Worm (Caenorhabditis elegans) whole organism, midembryonic: Measurements from ENCODE around the gene unc-43.

Experiments used
- T22C8.4 ChIP-seq: fragments of 200-800 bp; sonication (Bioruptor generic); IDR thresholded peaks from 2 replicates; pipeline ENCODE4 v1.3.6; 2022; ENCODE audit warnings: missing genetic modification characterization, missing compliant biosample characterization
- cog-1 ChIP-seq: sonication (generic microtip); optimal IDR thresholded peaks from 2 replicates; lab custom pipeline; 2016; ENCODE audit warnings: missing genetic modification characterization, missing compliant biosample characterization
- flt-1 ChIP-seq: fragments of 200-800 bp; sonication (Bioruptor generic); IDR thresholded peaks from 2 replicates; pipeline ENCODE4 v1.3.6; 2022; ENCODE audit warnings: missing genetic modification characterization, missing compliant biosample characterization
- klf-2 ChIP-seq: fragments of 200-800 bp; sonication (Bioruptor generic); conservative IDR thresholded peaks from 2 replicates; pipeline ENCODE4 v1.3.6; 2022; ENCODE audit warnings: missing genetic modification reagents, missing genetic modification characterization, missing compliant biosample characterization
- med-1 ChIP-seq: sonication (generic microtip); optimal IDR thresholded peaks from 2 replicates; lab custom pipeline; 2017; ENCODE audit warnings: missing genetic modification characterization, mild to moderate bottlenecking, missing compliant biosample characterization, antibody characterized with exemption, missing genetic modification reagents; ENCODE audit not compliant: insufficient read depth
- ref-1 ChIP-seq: fragments of 200-800 bp; sonication (Bioruptor generic); conservative IDR thresholded peaks from 2 replicates; pipeline ENCODE4 v1.3.6; 2022; ENCODE audit warnings: missing genetic modification reagents, missing genetic modification characterization, missing compliant biosample characterization
- tab-1 ChIP-seq: fragments of 200-800 bp; sonication (Bioruptor generic); IDR thresholded peaks from 2 replicates; pipeline ENCODE4 v1.3.6; 2022; ENCODE audit warnings: missing genetic modification characterization, missing compliant biosample characterization
- ztf-23 ChIP-seq: fragments of 200-800 bp; sonication (Bioruptor generic); IDR thresholded peaks from 2 replicates; pipeline ENCODE4 v1.3.6; 2022; ENCODE audit warnings: missing genetic modification reagents, missing genetic modification characterization, missing compliant biosample characterization
- ztf-29 ChIP-seq: fragments of 200-800 bp; sonication (Bioruptor generic); IDR thresholded peaks from 2 replicates; pipeline ENCODE4 v1.3.6; 2022; ENCODE audit warnings: missing genetic modification reagents, missing genetic modification characterization, missing compliant biosample characterization

The unc-43 gene

DNA sequence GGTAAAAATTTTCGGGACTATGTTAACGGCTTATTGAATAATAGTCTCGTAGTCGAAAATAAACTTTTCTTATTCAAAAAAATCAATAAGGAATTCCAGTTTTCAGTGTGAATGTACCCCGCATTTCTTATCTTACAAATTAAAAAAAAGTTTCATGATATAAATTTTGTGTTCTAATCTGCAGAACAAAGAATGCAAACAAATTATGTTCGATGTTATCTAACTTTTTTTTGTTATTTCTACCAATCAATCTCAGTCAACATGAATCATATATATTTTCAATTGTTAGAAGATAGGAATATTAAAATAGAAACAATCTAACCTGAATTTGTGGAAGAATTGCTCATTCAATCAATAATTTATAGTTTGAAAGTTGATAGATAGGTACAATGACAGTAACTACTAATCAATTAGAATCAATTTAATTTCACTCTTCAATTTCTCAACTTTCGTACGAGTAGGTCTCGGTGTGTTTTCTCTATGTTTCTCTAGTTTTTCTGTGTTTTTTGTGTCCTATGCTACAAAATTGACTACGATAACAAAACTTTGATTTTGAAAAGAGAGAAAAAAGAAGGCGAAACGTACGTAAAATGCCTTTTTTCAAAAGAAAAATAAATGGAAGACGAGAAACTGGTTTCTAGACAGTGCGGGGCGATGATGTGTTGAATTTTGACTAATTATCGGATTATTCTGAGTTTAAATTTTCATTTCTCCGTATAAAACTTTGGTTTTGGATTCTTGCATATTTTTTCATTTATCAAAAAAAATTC lies at the start of gene unc-43, which contains the start of gene Y43C5B.3:
TSS of gene unc-43 (minus strand) at position 347 of the 770 bp plus-strand sequence.
TSS of gene Y43C5B.3 (plus strand) at position 720 of the 770 bp plus-strand sequence.
- TF ChIP-seq klf-2 (GFP tag; lab: Robert Waterston, UW) (no peak), ref-1 (no peak), cog-1 (tag; lab: Kevin White, UChicago) (no peak), ztf-29 (GFP tag; lab: Robert Waterston, UW) (no peak), med-1 (GFP tag; lab: Kevin White, UChicago) (no peak), flt-1 (GFP tag; lab: Robert Waterston, UW) (no peak), T22C8.4 (GFP tag; lab: Robert Waterston, UW) (no peak), tab-1 (GFP tag; lab: Robert Waterston, UW) (no peak), ztf-23 (GFP tag; lab: Robert Waterston, UW) (no peak)

DNA sequence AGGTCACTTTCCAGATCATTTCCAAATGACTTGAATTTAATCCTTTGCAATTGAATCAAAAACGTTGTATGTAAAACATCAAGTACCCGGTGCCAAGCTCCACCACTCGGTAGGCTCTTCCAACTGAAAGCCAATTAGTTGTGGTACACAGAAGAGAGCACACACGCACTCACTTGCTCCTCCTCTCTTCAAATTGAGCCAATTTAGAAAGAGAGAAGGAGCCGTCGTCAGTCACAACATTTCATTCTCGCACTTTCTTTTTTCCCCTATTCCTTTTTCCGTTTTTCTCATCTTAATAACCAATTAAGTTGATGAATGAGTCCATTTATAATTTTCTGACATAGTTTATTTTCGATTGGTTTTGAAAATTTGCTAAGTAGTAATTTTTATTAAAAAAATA lies 48.2 kb upstream of the unc-43 start:
- no peak for TF ChIP-seq tab-1 (GFP tag; lab: Robert Waterston, UW)
- TF ChIP-seq cog-1 (tag; lab: Kevin White, UChicago), result no peak
- no peak for TF ChIP-seq ztf-23 (GFP tag; lab: Robert Waterston, UW)
- TF ChIP-seq T22C8.4 (GFP tag; lab: Robert Waterston, UW), result no peak
- TF ChIP-seq med-1 (GFP tag; lab: Kevin White, UChicago), result no peak
- TF ChIP-seq ztf-29 (GFP tag; lab: Robert Waterston, UW), result no peak
- no peak for TF ChIP-seq ref-1
- TF ChIP-seq flt-1 (GFP tag; lab: Robert Waterston, UW), result no peak
- no peak for TF ChIP-seq klf-2 (GFP tag; lab: Robert Waterston, UW)

DNA sequence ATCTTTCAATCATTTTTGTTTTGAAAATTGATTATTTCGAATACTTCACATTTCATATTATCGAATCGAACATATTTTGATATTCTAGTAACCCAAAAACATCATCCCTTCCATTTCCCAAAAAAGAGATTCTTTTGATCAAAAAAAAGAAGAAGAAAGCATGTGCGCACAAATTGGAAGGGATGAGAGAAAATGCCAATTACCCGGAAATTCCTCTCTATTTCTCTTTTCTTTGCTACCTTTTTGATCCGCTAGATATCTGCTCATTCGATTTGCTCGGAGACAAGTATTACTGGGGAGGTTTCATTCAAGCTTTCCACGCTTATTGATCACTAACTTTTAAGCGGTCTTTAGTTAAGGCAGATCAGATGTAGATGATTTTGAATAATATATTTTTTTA lies 46.8 kb upstream of the unc-43 start:
- TF ChIP-seq cog-1 (tag; lab: Kevin White, UChicago) (no peak), klf-2 (GFP tag; lab: Robert Waterston, UW) (no peak), med-1 (GFP tag; lab: Kevin White, UChicago) (no peak), flt-1 (GFP tag; lab: Robert Waterston, UW) (no peak), T22C8.4 (GFP tag; lab: Robert Waterston, UW) (no peak)

ce11 chrIV:10394858-10395257 lies 44.8 kb upstream of the unc-43 start, which contains the start of gene R10H10.4:
Gene R10H10.4 (minus strand): TSS chrIV:10394958.
- no peak for TF ChIP-seq ztf-29 (GFP tag; lab: Robert Waterston, UW)
- TF ChIP-seq ref-1, result no peak
- no peak for TF ChIP-seq klf-2 (GFP tag; lab: Robert Waterston, UW)
- no peak for TF ChIP-seq tab-1 (GFP tag; lab: Robert Waterston, UW)

DNA sequence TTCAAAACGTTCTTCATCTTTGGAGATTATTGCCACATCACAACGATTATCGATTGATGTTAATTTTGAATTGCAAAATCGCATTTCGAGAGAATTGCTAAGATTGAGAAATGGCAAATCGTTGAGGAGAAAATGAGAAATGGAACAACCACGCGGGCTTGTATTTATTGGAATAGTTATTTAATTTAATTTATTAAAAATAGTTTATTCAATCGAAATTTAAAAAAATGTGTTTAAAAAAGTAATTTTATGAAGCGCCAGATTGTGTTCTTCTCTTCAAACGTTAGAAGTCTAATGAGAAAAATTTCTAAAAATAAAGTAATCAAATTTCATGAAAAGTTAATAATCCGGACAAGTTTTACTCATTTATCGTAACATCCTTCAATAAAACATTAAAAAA lies 41.8 kb upstream of the unc-43 start, which contains the start of gene spe-26:
TSS of gene spe-26 (minus strand) at position 101 of the 400 bp plus-strand sequence.
- TF ChIP-seq cog-1 (tag; lab: Kevin White, UChicago), result no peak
- TF ChIP-seq klf-2 (GFP tag; lab: Robert Waterston, UW), result no peak
- TF ChIP-seq ref-1, result no peak
- TF ChIP-seq tab-1 (GFP tag; lab: Robert Waterston, UW), result no peak
- no peak for TF ChIP-seq T22C8.4 (GFP tag; lab: Robert Waterston, UW)
- TF ChIP-seq ztf-29 (GFP tag; lab: Robert Waterston, UW), result no peak
- no peak for TF ChIP-seq med-1 (GFP tag; lab: Kevin White, UChicago)
- no peak for TF ChIP-seq flt-1 (GFP tag; lab: Robert Waterston, UW)
- TF ChIP-seq ztf-23 (GFP tag; lab: Robert Waterston, UW), result no peak

- no peak for TF ChIP-seq T22C8.4 (GFP tag; lab: Robert Waterston, UW)
- TF ChIP-seq klf-2 (GFP tag; lab: Robert Waterston, UW), result no peak
- TF ChIP-seq ref-1, result no peak
- no peak for TF ChIP-seq ztf-23 (GFP tag; lab: Robert Waterston, UW)
- TF ChIP-seq tab-1 (GFP tag; lab: Robert Waterston, UW), result no peak
- no peak for TF ChIP-seq ztf-29 (GFP tag; lab: Robert Waterston, UW)
- no peak for TF ChIP-seq med-1 (GFP tag; lab: Kevin White, UChicago)
- TF ChIP-seq cog-1 (tag; lab: Kevin White, UChicago), result no peak
- no peak for TF ChIP-seq flt-1 (GFP tag; lab: Robert Waterston, UW)
Observed at ce11 chrIV:10388263-10388662, 38.2 kb upstream of the unc-43 start, which contains the start of gene R10H10.3. Gene R10H10.3 (plus strand): TSS chrIV:10388505.

DNA sequence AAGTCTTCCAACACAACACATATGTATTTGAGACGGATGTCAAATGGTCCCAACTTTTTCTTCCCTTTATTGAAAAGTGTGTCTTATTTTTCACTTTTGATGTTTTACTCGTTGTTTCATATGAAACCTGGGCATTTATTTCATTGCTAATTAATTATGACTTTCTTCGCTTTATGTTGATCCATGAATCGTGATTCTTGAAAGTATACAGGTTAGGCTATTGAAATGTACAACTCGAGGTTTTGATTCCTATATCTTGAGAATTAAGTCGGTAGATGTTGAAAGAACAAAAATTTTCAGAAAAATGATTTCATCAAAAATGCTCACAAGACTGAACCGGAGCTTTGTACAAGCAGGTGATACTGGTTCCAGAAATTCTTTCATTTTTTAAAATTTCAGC lies 37.1 kb upstream of the unc-43 start, which contains the start of gene nfu-1:
TSS of gene nfu-1 (plus strand) at position 301 of the 400 bp plus-strand sequence.
- TF ChIP-seq tab-1 (GFP tag; lab: Robert Waterston, UW), result no peak
- TF ChIP-seq ztf-29 (GFP tag; lab: Robert Waterston, UW), result no peak
- TF ChIP-seq cog-1 (tag; lab: Kevin White, UChicago), result no peak
- no peak for TF ChIP-seq klf-2 (GFP tag; lab: Robert Waterston, UW)
- TF ChIP-seq T22C8.4 (GFP tag; lab: Robert Waterston, UW), result no peak
- no peak for TF ChIP-seq ref-1
- TF ChIP-seq ztf-23 (GFP tag; lab: Robert Waterston, UW), result no peak
- TF ChIP-seq flt-1 (GFP tag; lab: Robert Waterston, UW), result no peak
- no peak for TF ChIP-seq med-1 (GFP tag; lab: Kevin White, UChicago)

DNA sequence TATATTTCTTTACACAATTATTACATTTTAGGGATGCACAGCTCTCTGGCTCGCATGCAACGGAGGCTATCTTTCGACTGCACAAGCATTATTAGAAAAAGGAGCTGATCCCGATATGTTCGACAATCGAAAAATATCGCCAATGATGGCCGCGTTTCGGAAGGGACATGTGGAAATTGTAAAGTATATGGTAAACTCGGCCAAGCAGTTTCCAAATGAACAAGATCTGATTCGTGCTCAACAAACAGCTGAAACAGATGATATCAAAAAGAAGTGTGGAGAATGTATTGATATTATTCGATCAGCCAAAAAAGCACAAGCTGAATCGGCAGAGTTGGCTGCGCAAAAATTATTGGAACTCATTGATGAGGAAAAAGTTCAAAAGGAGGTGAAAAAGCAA lies 32.9 kb upstream of the unc-43 start:
- TF ChIP-seq ztf-29 (GFP tag; lab: Robert Waterston, UW) (no peak), ref-1 (no peak), ztf-23 (GFP tag; lab: Robert Waterston, UW) (no peak), klf-2 (GFP tag; lab: Robert Waterston, UW) (no peak), flt-1 (GFP tag; lab: Robert Waterston, UW) (no peak), T22C8.4 (GFP tag; lab: Robert Waterston, UW) (no peak)

ce11 chrIV:10381035-10381434 lies 31.0 kb upstream of the unc-43 start:
- no peak for TF ChIP-seq T22C8.4 (GFP tag; lab: Robert Waterston, UW)
- TF ChIP-seq flt-1 (GFP tag; lab: Robert Waterston, UW), result no peak
- no peak for TF ChIP-seq tab-1 (GFP tag; lab: Robert Waterston, UW)
- TF ChIP-seq med-1 (GFP tag; lab: Kevin White, UChicago), result no peak
- TF ChIP-seq ztf-29 (GFP tag; lab: Robert Waterston, UW), result no peak
- TF ChIP-seq cog-1 (tag; lab: Kevin White, UChicago), result no peak
- TF ChIP-seq ref-1, result no peak
- TF ChIP-seq ztf-23 (GFP tag; lab: Robert Waterston, UW), result no peak
- no peak for TF ChIP-seq klf-2 (GFP tag; lab: Robert Waterston, UW)
